Worm (Caenorhabditis elegans) whole organism, L4/young adult: ENCODE measurements around the gene T21B4.3.

Source experiments
- W03F9.2 ChIP-seq: fragments of 150-350 bp; optimal IDR thresholded peaks from 2 replicates; lab custom pipeline; 2014; ENCODE audit warnings: missing biosample characterization, missing genetic modification characterization
- dao-5 ChIP-seq: sonication (generic microtip); optimal IDR thresholded peaks from 2 replicates; lab custom pipeline; 2016; ENCODE audit warnings: missing genotype, missing genetic modification characterization, moderate library complexity, missing compliant biosample characterization
- him-1 ChIP-seq: sonication (generic microtip); optimal IDR thresholded peaks from 2 replicates; lab custom pipeline; 2016; ENCODE audit warnings: missing genotype, missing genetic modification reagents, missing genetic modification characterization, missing compliant biosample characterization

Gene T21B4.3

DNA sequence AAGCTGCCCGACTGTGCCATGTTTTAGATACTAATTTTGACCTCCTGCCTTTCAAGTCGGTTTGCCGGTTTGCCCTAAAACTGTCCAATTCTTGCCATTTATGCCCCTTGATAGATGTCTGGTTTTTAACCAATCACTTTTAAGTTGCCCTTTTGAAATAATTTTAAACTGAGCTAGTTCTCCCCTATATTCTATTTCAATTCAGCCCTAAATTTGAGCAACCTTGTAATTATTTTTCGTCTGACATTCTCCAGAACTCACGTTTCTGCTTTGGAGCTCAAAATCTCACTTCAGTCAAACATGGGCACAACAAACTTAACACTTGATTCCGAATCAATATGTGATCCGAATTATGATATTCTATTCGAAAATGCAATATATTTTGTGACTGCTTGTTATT, 23.5 kb downstream of the T21B4.3 start, which contains the start of gene srg-17:
Gene srg-17 (plus strand): TSS at position 301 of the 400 bp plus-strand sequence.
- TF ChIP-seq W03F9.2 (tag; lab: Kevin White, UChicago) (no peak), him-1 (tag; lab: Kevin White, UChicago) (no peak), dao-5 (tag; lab: Kevin White, UChicago) (no peak)

DNA sequence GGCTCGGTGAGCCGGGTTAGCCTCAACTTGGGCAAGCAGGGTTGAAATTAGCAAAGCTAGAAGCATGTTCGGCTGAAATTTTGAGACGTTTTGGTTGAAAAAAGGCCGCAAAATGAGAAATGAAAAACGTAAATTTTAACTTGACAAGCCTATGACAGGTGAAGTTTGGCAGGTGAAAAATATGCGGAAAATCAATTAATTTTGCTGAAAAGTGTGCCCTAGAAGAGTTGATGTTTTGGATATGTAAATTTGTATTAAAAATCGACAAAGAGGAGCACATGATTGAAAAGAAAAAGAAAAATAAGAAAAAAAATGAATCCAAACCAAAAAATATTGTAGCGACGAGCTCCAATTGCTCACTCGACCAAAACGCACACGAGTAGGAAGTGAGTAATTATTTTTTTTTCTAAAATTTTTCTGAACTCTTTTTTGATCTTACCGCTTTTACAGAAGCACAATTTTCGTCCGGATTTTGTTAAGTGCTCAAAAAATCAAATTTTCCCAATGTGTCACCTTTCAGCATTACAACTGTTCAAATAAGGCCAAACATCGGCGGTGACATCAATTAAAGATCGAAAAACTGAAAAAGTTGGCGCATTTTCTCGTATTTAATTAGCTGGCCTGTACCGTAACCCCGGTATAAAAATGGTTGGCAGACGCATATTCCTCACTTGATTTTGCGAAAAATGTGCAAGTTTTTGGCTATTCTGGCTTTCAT, 25.6 kb downstream of the T21B4.3 start, which contains the start of the genes F15A4.5 and phat-8:
Gene F15A4.5 (minus strand): TSS at position 101 of the 718 bp plus-strand sequence.
Gene phat-8 (plus strand): TSS at position 668 of the 718 bp plus-strand sequence.
- TF ChIP-seq him-1 (tag; lab: Kevin White, UChicago) (no peak), W03F9.2 (tag; lab: Kevin White, UChicago) (no peak), dao-5 (tag; lab: Kevin White, UChicago) (no peak)

DNA sequence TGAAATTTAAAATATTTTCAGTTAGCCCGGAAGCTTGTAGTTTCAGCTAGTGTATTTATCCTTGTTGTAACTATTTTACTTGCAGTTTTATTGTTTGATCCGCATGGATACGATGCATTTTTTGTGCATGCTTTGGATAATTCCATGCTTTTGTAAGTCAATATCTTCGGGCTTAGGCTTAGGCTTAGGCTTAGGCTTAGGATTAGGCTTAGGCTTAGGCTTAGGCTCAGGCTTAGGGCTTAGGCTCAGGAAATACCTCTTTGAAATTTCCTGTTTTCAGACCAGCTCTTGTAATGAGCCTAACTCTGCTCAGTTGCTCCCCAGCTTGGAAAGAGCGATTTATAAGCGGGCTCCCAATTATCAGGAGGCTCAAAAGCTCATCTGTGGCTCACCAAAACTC, 29.8 kb downstream of the T21B4.3 start, which contains the start of gene srg-16:
Gene srg-16 (plus strand): TSS at position 87 of the 400 bp plus-strand sequence.
- no peak for TF ChIP-seq dao-5 (tag; lab: Kevin White, UChicago)
- no peak for TF ChIP-seq him-1 (tag; lab: Kevin White, UChicago)
- no peak for TF ChIP-seq W03F9.2 (tag; lab: Kevin White, UChicago)

DNA sequence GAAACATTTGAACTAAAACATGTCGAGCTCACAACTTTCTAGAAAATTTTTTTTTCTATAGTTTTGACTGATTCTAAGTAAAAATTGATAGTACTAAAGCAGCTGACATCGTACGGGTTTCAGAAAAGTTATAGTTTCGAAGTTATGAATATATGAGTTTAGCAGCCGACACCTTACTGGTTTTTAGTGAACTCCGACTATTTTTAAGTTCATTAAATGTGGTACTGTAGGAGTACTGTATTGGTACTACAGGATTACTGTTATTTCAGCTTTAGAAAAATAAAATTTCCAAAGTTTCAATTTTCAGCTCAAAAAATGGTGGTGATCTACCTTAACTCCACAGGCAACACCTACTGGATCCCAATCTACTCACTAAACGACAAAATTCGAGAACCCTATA, 31.3 kb downstream of the T21B4.3 start, which contains the start of gene sre-37:
Gene sre-37 (plus strand): TSS at position 301 of the 400 bp plus-strand sequence.
- TF ChIP-seq dao-5 (tag; lab: Kevin White, UChicago) (no peak), him-1 (tag; lab: Kevin White, UChicago) (no peak), W03F9.2 (tag; lab: Kevin White, UChicago) (no peak)

DNA sequence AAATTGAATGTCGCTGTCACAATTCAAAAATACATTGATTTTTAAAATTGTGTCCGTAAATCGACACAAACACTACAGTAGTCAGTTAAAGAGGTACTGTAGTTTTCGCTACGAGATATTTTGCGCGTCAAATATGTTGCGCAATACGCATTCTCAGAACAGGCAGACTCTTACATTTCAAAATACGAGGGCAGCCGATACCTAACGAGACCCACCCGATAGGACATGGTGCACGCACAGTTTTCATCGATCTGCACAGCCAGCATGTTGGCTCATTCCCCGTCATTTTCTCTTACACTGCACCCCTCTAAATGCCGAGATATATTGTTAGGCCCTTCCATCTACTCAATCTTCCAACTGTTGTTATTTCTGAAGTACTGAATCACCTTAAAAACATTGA, 34.6 kb downstream of the T21B4.3 start, which contains the start of gene F15A4.2:
Gene F15A4.2 (plus strand): TSS at position 301 of the 400 bp plus-strand sequence.
- TF ChIP-seq dao-5 (tag; lab: Kevin White, UChicago) (no peak), him-1 (tag; lab: Kevin White, UChicago) (no peak), W03F9.2 (tag; lab: Kevin White, UChicago) (no peak)

DNA sequence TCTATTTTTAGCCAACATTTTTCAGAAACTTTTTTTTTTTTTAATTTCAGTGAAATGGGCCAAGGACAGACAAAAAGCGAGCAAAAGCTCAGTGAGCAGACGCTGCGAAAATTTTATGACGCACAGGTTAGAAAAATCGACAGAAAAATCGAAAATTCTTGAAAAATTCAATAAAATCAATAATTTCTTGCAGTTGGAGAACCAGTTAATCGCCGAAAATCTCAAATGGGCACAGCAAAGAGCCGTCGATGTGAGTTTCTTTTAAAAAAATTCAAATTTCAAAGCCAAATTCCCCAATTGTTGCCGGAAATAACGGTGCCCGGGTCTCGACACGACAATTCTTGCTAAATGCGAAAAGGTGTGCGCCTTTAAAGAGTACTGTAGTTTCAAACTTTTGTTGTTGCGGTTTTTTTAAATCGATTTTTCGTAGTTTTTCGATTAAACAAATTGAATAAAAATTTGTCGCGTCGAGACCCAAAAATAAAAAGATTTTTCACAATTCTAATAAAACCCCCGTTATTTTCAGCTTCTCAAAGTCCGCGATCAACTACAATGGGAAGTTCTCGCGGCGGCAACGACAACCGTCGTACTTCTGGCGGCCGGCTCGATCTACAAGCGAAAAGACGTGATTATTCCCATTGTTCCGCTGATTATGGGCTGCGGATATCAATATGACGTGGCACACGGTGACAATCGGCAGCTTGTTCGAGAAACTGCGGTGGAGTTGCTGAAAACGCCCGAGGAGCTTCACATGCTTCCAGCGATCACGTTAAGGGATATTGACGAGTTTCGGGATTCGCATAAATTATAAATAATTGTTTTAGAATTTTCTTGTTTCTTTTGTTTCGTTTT, 36.1 kb downstream of the T21B4.3 start, which contains the start of gene tag-280:
Gene tag-280 (plus strand): TSS at position 51 of the 852 bp plus-strand sequence.
- TF ChIP-seq W03F9.2 (tag; lab: Kevin White, UChicago) (no peak), him-1 (tag; lab: Kevin White, UChicago) (no peak), dao-5 (tag; lab: Kevin White, UChicago) (no peak)

DNA sequence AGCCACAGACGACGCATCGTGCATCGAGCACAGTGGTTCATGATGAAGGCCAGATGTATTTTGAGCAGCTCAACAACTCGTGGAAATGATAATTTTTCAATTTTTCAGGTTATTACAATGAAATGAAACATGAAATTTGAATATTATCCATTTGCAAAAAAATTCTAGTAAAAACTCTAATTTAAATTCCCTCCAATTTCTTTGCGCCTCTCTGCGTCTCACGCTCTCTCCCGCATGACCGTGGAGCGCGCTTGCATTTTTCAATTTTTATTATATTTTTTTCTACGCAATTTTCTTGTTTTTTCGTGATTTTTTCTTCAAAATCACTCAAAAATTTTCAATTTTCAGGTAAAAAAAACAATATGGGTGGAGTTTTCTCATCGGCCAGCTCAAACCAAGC, 37.5 kb downstream of the T21B4.3 start, which contains the start of gene tag-281:
Gene tag-281 (plus strand): TSS at position 340 of the 400 bp plus-strand sequence.
- TF ChIP-seq W03F9.2 (tag; lab: Kevin White, UChicago) (peak; percentile 72), dao-5 (tag; lab: Kevin White, UChicago) (no peak), him-1 (tag; lab: Kevin White, UChicago) (no peak)

DNA sequence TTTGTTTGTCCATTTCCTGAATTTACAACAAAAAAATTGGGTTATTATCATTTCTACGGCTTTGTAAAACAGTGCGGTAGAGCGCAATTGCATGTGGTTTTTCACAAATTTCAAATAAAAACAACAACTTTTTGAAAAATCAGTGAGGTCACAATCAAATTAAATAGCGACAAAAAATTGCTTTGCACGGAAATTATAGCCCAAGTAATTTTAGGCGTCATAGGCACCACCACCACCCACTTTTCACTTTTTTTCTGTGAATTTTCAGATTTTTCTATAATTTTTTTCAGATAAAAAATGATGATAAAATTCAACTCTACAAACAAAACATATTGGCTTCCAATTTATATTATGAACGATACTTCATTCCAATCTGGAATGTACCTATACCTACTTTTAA, 39.6 kb downstream of the T21B4.3 start, which contains the start of gene sre-38:
Gene sre-38 (plus strand): TSS at position 301 of the 400 bp plus-strand sequence.
- TF ChIP-seq him-1 (tag; lab: Kevin White, UChicago) = no peak

DNA sequence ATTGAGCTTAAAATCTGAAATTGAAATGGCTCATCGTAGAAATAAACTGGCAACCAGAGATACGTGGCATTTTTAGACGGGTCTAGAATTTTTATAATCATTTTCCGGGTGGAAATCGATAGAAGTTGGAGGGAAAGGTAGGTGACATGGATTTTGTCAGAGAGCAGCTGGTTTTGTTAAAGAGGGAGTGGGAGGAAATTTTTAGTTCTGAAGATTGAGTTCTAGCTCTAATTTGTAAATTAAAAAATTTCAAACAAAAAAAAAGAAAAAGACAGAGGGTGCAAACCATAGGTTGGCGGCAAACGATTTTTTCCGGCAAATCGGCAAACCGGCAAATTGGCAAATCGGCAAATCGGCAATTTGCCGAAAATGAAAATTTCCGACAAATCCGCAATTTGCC, 40.2 kb downstream of the T21B4.3 start, which contains the start of gene sre-32:
Gene sre-32 (minus strand): TSS at position 101 of the 400 bp plus-strand sequence.
- TF ChIP-seq W03F9.2 (tag; lab: Kevin White, UChicago) (no peak), him-1 (tag; lab: Kevin White, UChicago) (no peak), dao-5 (tag; lab: Kevin White, UChicago) (no peak)

DNA sequence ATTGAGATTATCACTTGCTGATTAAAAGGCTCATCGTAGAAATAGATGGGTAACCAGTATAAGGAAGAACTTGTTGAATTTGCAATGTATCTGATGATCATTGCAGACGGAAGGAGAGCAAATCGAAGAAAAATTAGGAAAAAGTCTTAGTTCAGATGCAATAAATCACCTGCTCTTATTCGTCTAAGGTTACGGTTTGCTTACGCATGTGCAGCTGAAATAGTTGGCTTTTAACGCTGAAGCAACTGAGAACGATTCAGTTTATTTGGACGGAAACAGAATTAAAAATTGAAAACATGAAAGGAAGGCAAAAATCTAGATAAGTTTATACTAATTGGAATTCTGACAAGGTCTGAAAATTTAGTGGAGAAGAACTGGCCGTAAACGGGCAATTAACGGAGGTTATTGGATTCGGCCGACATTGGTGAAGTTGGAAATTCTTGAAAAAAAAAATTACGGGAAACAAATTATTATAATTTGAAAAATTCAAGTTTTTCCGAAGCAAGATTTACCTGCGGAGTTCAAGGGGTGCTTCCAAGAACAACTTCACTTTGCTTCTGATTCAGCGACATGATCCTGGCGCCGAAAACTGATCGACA, 44.0 kb downstream of the T21B4.3 start, which contains the start of the genes sre-35 and sre-33:
Gene sre-35 (minus strand): TSS at position 101 of the 599 bp plus-strand sequence.
Gene sre-33 (plus strand): TSS at position 549 of the 599 bp plus-strand sequence.
- TF ChIP-seq dao-5 (tag; lab: Kevin White, UChicago) (no peak), him-1 (tag; lab: Kevin White, UChicago) (no peak), W03F9.2 (tag; lab: Kevin White, UChicago) (no peak)

DNA sequence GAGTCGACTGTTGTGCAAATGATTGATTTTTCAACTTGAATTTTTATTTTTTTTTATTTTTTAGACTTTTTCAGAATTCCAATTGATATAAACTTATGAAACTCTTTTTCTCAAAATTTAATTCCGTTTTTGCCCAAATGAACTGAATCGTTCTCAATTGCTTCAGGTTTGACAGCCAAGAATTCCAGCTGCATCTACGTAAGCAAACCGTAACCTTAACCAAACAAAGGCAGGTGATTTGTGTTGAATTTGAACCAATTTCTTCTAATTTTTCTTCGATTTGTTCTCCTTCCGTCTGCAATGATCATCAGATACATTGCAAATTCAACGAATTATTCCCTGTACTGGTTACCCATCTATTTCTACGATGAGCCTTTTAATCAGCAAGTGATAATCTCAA, 47.0 kb downstream of the T21B4.3 start, which contains the start of gene sre-34:
Gene sre-34 (plus strand): TSS at position 301 of the 400 bp plus-strand sequence.
- TF ChIP-seq W03F9.2 (tag; lab: Kevin White, UChicago) = no peak

DNA sequence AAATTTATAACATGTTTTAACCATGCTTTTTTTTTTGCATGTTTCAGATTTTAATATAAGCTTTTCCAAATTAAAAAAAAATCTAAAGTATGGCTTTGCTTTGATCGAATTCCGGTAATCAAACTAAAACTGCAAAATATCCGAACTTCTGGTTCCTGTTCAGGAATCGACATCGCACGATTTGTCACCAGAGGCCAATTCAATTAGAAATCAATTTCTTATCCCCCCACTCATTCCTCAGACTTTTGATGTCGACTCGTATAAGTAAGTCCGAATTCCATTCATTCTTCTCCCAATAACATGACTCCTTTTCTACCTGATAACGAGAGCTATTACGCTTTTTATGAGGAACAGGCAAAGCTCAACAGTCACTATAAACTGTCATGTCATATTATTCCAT, 48.6 kb downstream of the T21B4.3 start, which contains the start of gene srh-27:
Gene srh-27 (plus strand): TSS at position 301 of the 400 bp plus-strand sequence.
- no peak for TF ChIP-seq dao-5 (tag; lab: Kevin White, UChicago)
- TF ChIP-seq W03F9.2 (tag; lab: Kevin White, UChicago) = no peak
- TF ChIP-seq him-1 (tag; lab: Kevin White, UChicago) = no peak
